Fruit fly (Drosophila melanogaster) S2 (cell line): ENCODE results near the gene CG17597.

Source experiments
- CG8478 ChIP-seq: fragments of >200 bp; optimal IDR thresholded peaks from 2 replicates; lab custom pipeline; 2018
- CTCF ChIP-seq, 2 experiments: fragments of >200 bp; optimal IDR thresholded peaks; 2 replicates each; lab custom pipeline; 2018

DNA sequence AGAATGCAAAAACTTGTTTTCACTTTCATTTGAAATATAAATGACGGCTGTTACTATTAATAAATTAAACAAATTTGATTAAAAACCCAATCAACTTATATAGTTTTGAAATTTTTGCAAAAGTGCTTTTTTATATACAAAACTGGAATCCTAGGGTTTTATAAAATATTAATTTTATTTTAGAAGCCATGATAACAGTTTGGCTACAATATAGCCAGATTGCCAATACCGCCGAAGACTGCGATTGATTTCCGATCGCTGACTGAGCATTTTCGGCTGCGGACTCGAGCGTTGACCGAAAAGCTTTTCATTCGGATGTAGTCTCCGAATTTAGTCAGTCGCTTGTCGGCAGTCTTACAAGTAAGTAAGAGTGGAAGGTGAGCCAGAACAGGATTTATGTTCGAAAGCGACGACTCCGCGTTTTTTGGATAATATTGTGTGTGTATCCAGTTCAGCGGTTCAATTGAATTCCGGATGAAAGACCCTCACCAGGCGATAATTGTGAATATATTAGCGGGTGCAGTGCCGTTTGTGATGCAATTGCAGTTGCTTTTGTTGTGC, 7.6 kb downstream of the CG17597 start, which contains the start of gene Ugt36D1:
- TF ChIP-seq CG8478 (lab: Kevin White, UChicago) (no peak), CTCF (optimal IDR thresholded peaks at IDR 0.05; lab: Kevin White, UChicago) (no peak)
